Fruit fly (Drosophila melanogaster) whole organism, embryonic: Measurements from ENCODE around the gene Muc30E.
A peak's percentile ranks its signal among the peaks of the same experiment; 100 is the strongest.

Source experiments
- Adf1 ChIP-seq: fragments of 200-800 bp; sonication (Bioruptor generic); IDR thresholded peaks from 2 replicates; pipeline ENCODE4 v1.3.6; 2022; ENCODE audit warnings: missing biosample characterization, missing genetic modification characterization
- Awh ChIP-seq: fragments of 200-800 bp; sonication (Bioruptor generic); IDR thresholded peaks from 2 replicates; pipeline ENCODE4, ENCODE4 v1.3.6; 2022; ENCODE audit warnings: missing biosample characterization, missing genetic modification characterization
- B-H2 ChIP-seq: fragments of 200-800 bp; sonication (Bioruptor generic); optimal IDR thresholded peaks from 2 replicates; lab custom pipeline; 2018; ENCODE audit warnings: missing biosample characterization, mild to moderate bottlenecking, missing genetic modification characterization
- C15 ChIP-seq: fragments of 200-800 bp; sonication (Bioruptor generic); IDR thresholded peaks from 3 replicates; pipeline ENCODE4 v1.3.6; 2022; ENCODE audit warnings: missing biosample characterization, missing genetic modification characterization
- CG10267 ChIP-seq: fragments of 200-800 bp; sonication (Bioruptor generic); optimal IDR thresholded peaks from 2 replicates; lab custom pipeline; 2018; ENCODE audit warnings: missing biosample characterization, mild to moderate bottlenecking, missing genetic modification characterization, moderate library complexity
- CG12391 ChIP-seq: fragments of 200-800 bp; sonication (Bioruptor generic); optimal IDR thresholded peaks from 3 replicates; lab custom pipeline; 2018; ENCODE audit warnings: missing biosample characterization, mild to moderate bottlenecking, missing genetic modification characterization, moderate library complexity
- CG13123 ChIP-seq: fragments of 200-800 bp; sonication (Bioruptor generic); optimal IDR thresholded peaks from 2 replicates; lab custom pipeline; 2016; ENCODE audit warnings: missing biosample characterization, missing genetic modification characterization
- CG15269 ChIP-seq: fragments of 200-800 bp; sonication (Bioruptor generic); optimal IDR thresholded peaks from 2 replicates; lab custom pipeline; 2018; ENCODE audit warnings: missing biosample characterization, mild to moderate bottlenecking, missing genetic modification characterization, moderate library complexity
- CG15601 ChIP-seq: fragments of 200-800 bp; sonication (Bioruptor generic); optimal IDR thresholded peaks from 3 replicates; lab custom pipeline; 2019; ENCODE audit warnings: missing biosample characterization, mild to moderate bottlenecking, missing genetic modification characterization, moderate library complexity
- CG17186 ChIP-seq: fragments of 200-800 bp; sonication (Bioruptor generic); optimal IDR thresholded peaks from 3 replicates; lab custom pipeline; 2017; ENCODE audit warnings: missing biosample characterization, missing genetic modification reagents, missing genetic modification characterization
- CG18619 ChIP-seq: fragments of 200-800 bp; sonication (Bioruptor generic); optimal IDR thresholded peaks from 3 replicates; lab custom pipeline; 2017; ENCODE audit warnings: missing biosample characterization, mild to moderate bottlenecking, missing genetic modification characterization
- CG2116 ChIP-seq: fragments of 200-800 bp; sonication (Bioruptor generic); optimal IDR thresholded peaks from 3 replicates; lab custom pipeline; 2018; ENCODE audit warnings: missing biosample characterization, mild to moderate bottlenecking, missing genetic modification characterization
- CG2875 ChIP-seq: fragments of 200-800 bp; sonication (Bioruptor generic); optimal IDR thresholded peaks from 2 replicates; lab custom pipeline; 2017; ENCODE audit warnings: missing biosample characterization, mild to moderate bottlenecking, missing genetic modification characterization, missing genetic modification reagents
- CG30403 ChIP-seq: fragments of 200-800 bp; sonication (Bioruptor generic); optimal IDR thresholded peaks from 3 replicates; lab custom pipeline; 2016; ENCODE audit warnings: missing biosample characterization, missing genetic modification characterization
- CG3065 ChIP-seq: fragments of 200-800 bp; sonication (Bioruptor generic); optimal IDR thresholded peaks from 2 replicates; lab custom pipeline; 2016; ENCODE audit warnings: missing biosample characterization, missing genetic modification characterization
- CG3163 ChIP-seq: fragments of 200-800 bp; sonication (Bioruptor generic); optimal IDR thresholded peaks from 3 replicates; lab custom pipeline; 2016; ENCODE audit warnings: missing biosample characterization, missing genetic modification characterization
- CG34422 ChIP-seq: fragments of 200-800 bp; sonication (Bioruptor generic); IDR thresholded peaks from 3 replicates; pipeline ENCODE4 v1.3.6; 2022; ENCODE audit warnings: missing biosample characterization, missing genetic modification characterization
- CG43689 ChIP-seq: fragments of 200-800 bp; sonication (Bioruptor generic); IDR thresholded peaks from 2 replicates; pipeline ENCODE4 v1.3.6; 2022; ENCODE audit warnings: missing biosample characterization, missing genetic modification characterization
- CG6689 ChIP-seq: fragments of 200-800 bp; sonication (Bioruptor generic); IDR thresholded peaks from 2 replicates; pipeline ENCODE4 v1.3.6; 2022; ENCODE audit warnings: missing biosample characterization, missing genetic modification characterization
- CG6765 ChIP-seq: fragments of 200-800 bp; sonication (Bioruptor generic); optimal IDR thresholded peaks from 3 replicates; lab custom pipeline; 2017; ENCODE audit warnings: missing biosample characterization, mild to moderate bottlenecking, missing genetic modification characterization
- CG7786 ChIP-seq: fragments of 200-800 bp; sonication (Bioruptor generic); optimal IDR thresholded peaks from 2 replicates; lab custom pipeline; 2016; ENCODE audit warnings: missing biosample characterization, missing genetic modification characterization
- CG7963 ChIP-seq: fragments of 200-800 bp; sonication (Bioruptor generic); IDR thresholded peaks from 3 replicates; pipeline ENCODE4 v1.3.6; 2022; ENCODE audit warnings: missing biosample characterization, missing genetic modification characterization; ENCODE audit not compliant: partially characterized antibody
- CG8089 ChIP-seq: fragments of 200-800 bp; sonication (Bioruptor generic); optimal IDR thresholded peaks from 3 replicates; lab custom pipeline; 2016; ENCODE audit warnings: missing biosample characterization, missing genetic modification characterization
- CG8944 ChIP-seq: fragments of 200-800 bp; sonication (Bioruptor generic); optimal IDR thresholded peaks from 3 replicates; lab custom pipeline; 2016; ENCODE audit warnings: missing biosample characterization, missing genetic modification characterization
- CG9215 ChIP-seq: fragments of 200-800 bp; sonication (Bioruptor generic); IDR thresholded peaks from 2 replicates; pipeline ENCODE4 v1.3.6; 2022; ENCODE audit warnings: missing biosample characterization, missing genetic modification characterization
- Hand ChIP-seq: fragments of 200-800 bp; sonication (Bioruptor generic); optimal IDR thresholded peaks from 2 replicates; lab custom pipeline; 2017; ENCODE audit warnings: mild to moderate bottlenecking, missing biosample characterization, missing genetic modification reagents, missing genetic modification characterization
- Hr78 ChIP-seq, 2 experiments: fragments of 200-800 bp in 1 of 2; fragments of >200 bp in 1 of 2; sonication (Bioruptor generic) in 1 of 2; optimal IDR thresholded peaks; 2 replicates each; lab custom pipeline; 2017 to 2019; ENCODE audit warnings: missing biosample characterization in 2 of 2, missing genetic modification characterization in 2 of 2, mild to moderate bottlenecking in 1 of 2, moderate library complexity in 1 of 2
- NC2β ChIP-seq: fragments of 200-800 bp; sonication (Bioruptor generic); optimal IDR thresholded peaks from 2 replicates; lab custom pipeline; 2016; ENCODE audit warnings: missing biosample characterization, missing genetic modification characterization
- Ptx1 ChIP-seq: fragments of 200-800 bp; sonication (Bioruptor generic); IDR thresholded peaks from 2 replicates; pipeline ENCODE4 v1.3.6; 2022; ENCODE audit warnings: missing biosample characterization, missing genetic modification characterization
- Rfx ChIP-seq: fragments of 200-800 bp; sonication (Bioruptor generic); IDR thresholded peaks from 2 replicates; pipeline ENCODE4 v1.3.6; 2022; ENCODE audit warnings: missing biosample characterization, missing genetic modification characterization
- Side ChIP-seq: fragments of 200-800 bp; sonication (Bioruptor generic); optimal IDR thresholded peaks from 2 replicates; lab custom pipeline; 2016; ENCODE audit warnings: missing biosample characterization, missing genetic modification characterization
- Xrp1 ChIP-seq: fragments of 200-800 bp; sonication (Bioruptor generic); IDR thresholded peaks from 2 replicates; pipeline ENCODE4 v1.3.6; 2022; ENCODE audit warnings: missing biosample characterization, missing genetic modification characterization
- abd-A ChIP-seq: fragments of 200-800 bp; sonication (Bioruptor generic); optimal IDR thresholded peaks from 3 replicates; lab custom pipeline; 2019; ENCODE audit warnings: missing biosample characterization, mild to moderate bottlenecking, missing genetic modification characterization, moderate library complexity
- crol ChIP-seq: fragments of 200-800 bp; sonication (Bioruptor generic); IDR thresholded peaks from 2 replicates; pipeline ENCODE4 v1.3.6; 2022; ENCODE audit warnings: missing biosample characterization, missing genetic modification characterization
- exex ChIP-seq: fragments of 200-800 bp; sonication (Bioruptor generic); optimal IDR thresholded peaks from 4 replicates; lab custom pipeline; 2018; ENCODE audit warnings: missing biosample characterization, mild to moderate bottlenecking, missing genetic modification characterization, moderate library complexity
- fu2 ChIP-seq: fragments of 200-800 bp; sonication (Bioruptor generic); optimal IDR thresholded peaks from 2 replicates; lab custom pipeline; 2016; ENCODE audit warnings: missing biosample characterization, missing genetic modification characterization
- gce ChIP-seq: fragments of 200-800 bp; sonication (Bioruptor generic); IDR thresholded peaks from 3 replicates; pipeline ENCODE4 v1.3.6; 2022; ENCODE audit warnings: missing biosample characterization, missing genetic modification characterization
- gcm ChIP-seq: fragments of 200-800 bp; sonication (Bioruptor generic); optimal IDR thresholded peaks from 2 replicates; lab custom pipeline; 2019; ENCODE audit warnings: missing biosample characterization, mild to moderate bottlenecking, missing genetic modification characterization, moderate library complexity
- grau ChIP-seq: fragments of 200-800 bp; optimal IDR thresholded peaks from 3 replicates; lab custom pipeline; 2019; ENCODE audit warnings: missing biosample characterization, mild to moderate bottlenecking, missing genetic modification characterization, moderate library complexity
- mld ChIP-seq: fragments of 200-800 bp; sonication (Bioruptor generic); IDR thresholded peaks from 3 replicates; pipeline ENCODE4 v1.3.6; 2022; ENCODE audit warnings: missing biosample characterization, missing genetic modification characterization; ENCODE audit not compliant: partially characterized antibody
- oc ChIP-seq: fragments of 200-800 bp; sonication (Bioruptor generic); optimal IDR thresholded peaks from 2 replicates; lab custom pipeline; 2018; ENCODE audit warnings: missing biosample characterization, mild to moderate bottlenecking, missing genetic modification characterization, moderate library complexity
- slou ChIP-seq: fragments of 200-800 bp; sonication (Bioruptor generic); optimal IDR thresholded peaks from 3 replicates; lab custom pipeline; 2016; ENCODE audit warnings: missing biosample characterization, missing genetic modification characterization
- sna ChIP-seq: fragments of 200-800 bp; sonication (Bioruptor generic); IDR thresholded peaks from 2 replicates; pipeline ENCODE4 v1.3.6; 2022; ENCODE audit warnings: missing biosample characterization, missing genetic modification characterization; ENCODE audit not compliant: partially characterized antibody
- so ChIP-seq: fragments of 200-800 bp; sonication (Bioruptor generic); IDR thresholded peaks from 3 replicates; pipeline ENCODE4 v1.3.6; 2022; ENCODE audit warnings: missing biosample characterization, missing genetic modification characterization
- tup ChIP-seq: fragments of 200-800 bp; sonication (Bioruptor generic); optimal IDR thresholded peaks from 2 replicates; lab custom pipeline; 2016; ENCODE audit warnings: missing biosample characterization, mild to moderate bottlenecking, missing genetic modification characterization, moderate library complexity
- unc-4 ChIP-seq: fragments of 200-800 bp; sonication (Bioruptor generic); IDR thresholded peaks from 2 replicates; pipeline ENCODE4 v1.3.6; 2022; ENCODE audit warnings: missing biosample characterization, missing genetic modification characterization; ENCODE audit not compliant: partially characterized antibody
- wdn ChIP-seq: fragments of 200-800 bp; sonication (Bioruptor generic); IDR thresholded peaks from 2 replicates; pipeline ENCODE4 v1.3.6; 2022; ENCODE audit warnings: missing biosample characterization, missing genetic modification characterization
- yki ChIP-seq: fragments of >200 bp; optimal IDR thresholded peaks from 3 replicates; lab custom pipeline; 2018
- zen ChIP-seq: fragments of 200-800 bp; sonication (Bioruptor generic); optimal IDR thresholded peaks from 3 replicates; lab custom pipeline; 2018; ENCODE audit warnings: missing biosample characterization, mild to moderate bottlenecking, missing genetic modification characterization, moderate library complexity
- zf30C ChIP-seq: fragments of 200-800 bp; sonication (Bioruptor generic); optimal IDR thresholded peaks from 3 replicates; lab custom pipeline; 2018; ENCODE audit warnings: missing biosample characterization, mild to moderate bottlenecking, missing genetic modification characterization

Muc30E gene

DNA sequence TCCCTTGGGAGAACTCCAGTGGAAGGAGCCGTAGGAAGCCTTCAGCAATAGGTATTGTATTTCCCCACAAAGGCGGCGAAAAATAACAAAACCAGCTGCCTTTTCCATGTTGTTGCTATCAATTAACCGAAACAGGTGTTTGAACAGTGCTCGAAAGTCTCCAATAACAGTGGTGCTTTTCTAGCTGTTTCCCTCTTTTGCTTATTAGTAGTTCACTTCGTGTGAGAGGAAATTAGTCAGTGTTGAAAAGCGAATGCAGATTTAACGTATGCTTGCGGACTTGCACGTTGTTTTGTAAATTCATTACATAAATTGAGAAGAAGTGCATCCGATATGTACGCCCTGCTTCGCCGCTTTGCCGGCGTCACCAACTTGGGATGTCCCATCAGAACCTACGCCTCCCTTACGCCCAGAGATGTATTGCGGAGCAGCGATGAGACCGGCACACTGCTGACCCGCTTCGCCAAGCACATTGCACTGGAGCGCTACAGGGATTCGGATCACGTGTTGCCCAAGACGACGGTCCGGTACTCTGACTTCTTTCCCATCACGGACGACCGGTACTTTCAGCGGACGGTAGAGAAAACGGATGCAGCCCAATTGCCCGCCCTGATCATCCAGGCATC is 35.8 kb upstream of the Muc30E start, which contains the start of the genes Datp and CG4619 (continued):
- TF ChIP-seq Hand (GFP tag; lab: Kevin White, UChicago) (no peak), abd-A (tag; lab: Kevin White, UChicago) (no peak), wdn (GFP tag; lab: Robert Waterston, UW) (0 out of 2 replicates have a peak, but pooled peaks have one; percentile 20), oc (tag; lab: Kevin White, UChicago) (no peak), mld (GFP tag; lab: Robert Waterston, UW) (no peak), fu2 (peak; percentile 69), CG34422 (GFP tag; lab: Robert Waterston, UW) (peak; percentile 85; the same call in 2 of the 3 replicates), CG8944 (GFP tag; lab: Kevin White, UChicago) (peak; percentile 58), slou (GFP tag; lab: Kevin White, UChicago) (no peak), CG13123 (GFP tag; lab: Kevin White, UChicago) (no peak), CG8089 (GFP tag; lab: Kevin White, UChicago) (peak; percentile 28), Awh (GFP tag; lab: Robert Waterston, UW) (no peak), tup (GFP tag; lab: Kevin White, UChicago) (no peak), CG17186 (GFP tag; lab: Kevin White, UChicago) (peak; percentile 40), Rfx (GFP tag; lab: Robert Waterston, UW) (peak; percentile 81), C15 (GFP tag; lab: Robert Waterston, UW) (no peak), so (GFP tag; lab: Robert Waterston, UW) (no peak; the same call in 2 of the 3 replicates), CG43689 (GFP tag; lab: Robert Waterston, UW) (no peak), Hr78 (GFP tag; optimal IDR thresholded peaks at IDR 0.05; lab: Kevin White, UChicago) (no peak), unc-4 (GFP tag; lab: Robert Waterston, UW) (peak; percentile 37; the same call in 1 of the 2 replicates), CG3065 (GFP tag; lab: Kevin White, UChicago) (no peak), CG2875 (GFP tag; lab: Kevin White, UChicago) (no peak), exex (tag; lab: Kevin White, UChicago) (peak; percentile 77), grau (no peak), Side (peak; percentile 27), CG15601 (tag; lab: Kevin White, UChicago) (no peak), CG18619 (peak; percentile 54), gcm (no peak), Ptx1 (GFP tag; lab: Robert Waterston, UW) (peak; percentile 47; the same call in 1 of the 2 replicates), zf30C (peak; percentile 19), Xrp1 (GFP tag; lab: Robert Waterston, UW) (peak; percentile 31; the same call in 1 of the 2 replicates), NC2β (GFP tag; lab: Kevin White, UChicago) (peak; percentile 22), CG12391 (peak; percentile 19), CG7786 (GFP tag; lab: Kevin White, UChicago) (peak; percentile 60), gce (GFP tag; lab: Robert Waterston, UW) (no peak), CG2116 (GFP tag; lab: Kevin White, UChicago) (peak; percentile 29), CG6765 (GFP tag; lab: Kevin White, UChicago) (no peak), CG30403 (GFP tag; lab: Kevin White, UChicago) (no peak), CG9215 (GFP tag; lab: Robert Waterston, UW) (peak; percentile 38), CG10267 (tag; lab: Kevin White, UChicago) (peak; percentile 92), yki (lab: Kevin White, UChicago) (no peak), zen (tag; lab: Kevin White, UChicago) (peak; percentile 67), CG7963 (GFP tag; lab: Robert Waterston, UW) (no peak; the same call in 2 of the 3 replicates), CG15269 (no peak), B-H2 (GFP tag; lab: Kevin White, UChicago) (peak; percentile 81), crol (GFP tag; lab: Robert Waterston, UW) (no peak), CG3163 (GFP tag; lab: Kevin White, UChicago) (peak; percentile 13), sna (no peak; the same call in 1 of the 2 replicates), Adf1 (GFP tag; lab: Robert Waterston, UW) (no peak), CG6689 (GFP tag; lab: Robert Waterston, UW) (no peak)
